Fruit fly (Drosophila melanogaster): ENCODE measurements around the gene Dus4.

Dus4 gene

dm6 chr2L:19026491-19027197 is 36.5 kb upstream of the Dus4 start (continued):
- TF ChIP-seq CG11560 (tag; IDR thresholded peaks at IDR 0.05) (no peak), corto (GFP tag; optimal IDR thresholded peaks at IDR 0.05) (no peak), CG15269 (tag; optimal IDR thresholded peaks at IDR 0.05) (peak; percentile 65), CG14014 (GFP tag; IDR thresholded peaks at IDR 0.05) (peak; percentile 59), CG33557 (GFP tag; optimal IDR thresholded peaks at IDR 0.05) (no peak), CG3995 (GFP tag; optimal IDR thresholded peaks at IDR 0.05) (no peak), NfI (GFP tag; optimal IDR thresholded peaks at IDR 0.05) (peak; percentile 65), Fer3 (tag; optimal IDR thresholded peaks at IDR 0.05) (peak; percentile 32), CG5180 (GFP tag; optimal IDR thresholded peaks at IDR 0.05) (peak; percentile 56), Hmx (GFP tag; optimal IDR thresholded peaks at IDR 0.05) (no peak), CG11398 (GFP tag; optimal IDR thresholded peaks at IDR 0.05) (no peak), scrt (GFP tag; optimal IDR thresholded peaks at IDR 0.05) (peak; percentile 64), en (GFP tag; optimal IDR thresholded peaks at IDR 0.05) (no peak), jumu (GFP tag; optimal IDR thresholded peaks at IDR 0.05) (no peak), dan (GFP tag; IDR thresholded peaks at IDR 0.05) (no peak), CG11504 (tag; optimal IDR thresholded peaks at IDR 0.05) (peak; percentile 46), shn (GFP tag; optimal IDR thresholded peaks at IDR 0.05) (no peak), Rfx (GFP tag; IDR thresholded peaks at IDR 0.05) (0 out of 2 replicates have a peak, but pooled peaks have one; percentile 16), CG32772 (GFP tag; IDR thresholded peaks at IDR 0.05) (no peak), CG10979 (tag; optimal IDR thresholded peaks at IDR 0.05) (peak; percentile 47), bowl (GFP tag; IDR thresholded peaks at IDR 0.05) (no peak), fd3F (GFP tag; optimal IDR thresholded peaks at IDR 0.05) (peak; percentile 50), CG30403 (GFP tag; optimal IDR thresholded peaks at IDR 0.05) (peak; percentile 48), Dip2 (GFP tag; IDR thresholded peaks at IDR 0.05) (no peak), Lim3 (GFP tag; IDR thresholded peaks at IDR 0.05) (no peak), sisA (GFP tag; IDR thresholded peaks at IDR 0.05) (no peak), CG11085 (GFP tag; IDR thresholded peaks at IDR 0.05) (no peak), row (GFP tag; IDR thresholded peaks at IDR 0.05) (peak; percentile 76), CG9797 (GFP tag; optimal IDR thresholded peaks at IDR 0.05) (no peak), PHDP (tag; optimal IDR thresholded peaks at IDR 0.05) (peak; percentile 66), MTF-1 (GFP tag; optimal IDR thresholded peaks at IDR 0.05; ENCODE audit: borderline replicate concordance) (no peak), CG13894 (tag; optimal IDR thresholded peaks at IDR 0.05) (peak; percentile 58), CG9817 (tag; optimal IDR thresholded peaks at IDR 0.05) (peak; percentile 22), Vsx1 (GFP tag; optimal IDR thresholded peaks at IDR 0.05) (no peak), CG18599 (GFP tag; optimal IDR thresholded peaks at IDR 0.05) (peak; percentile 92), CG12071 (GFP tag; optimal IDR thresholded peaks at IDR 0.05) (peak; percentile 25), eyg (GFP tag; optimal IDR thresholded peaks at IDR 0.05) (peak; percentile 11), gro (GFP tag; optimal IDR thresholded peaks at IDR 0.05) (peak; percentile 38), zf30C (GFP tag; optimal IDR thresholded peaks at IDR 0.05) (no peak), emc (GFP tag; optimal IDR thresholded peaks at IDR 0.05) (no peak), CG4328 (GFP tag; optimal IDR thresholded peaks at IDR 0.05) (peak; percentile 23), CrebB (tag; optimal IDR thresholded peaks at IDR 0.05) (peak; percentile 16), gsb-n (tag; optimal IDR thresholded peaks at IDR 0.05) (no peak), grn (GFP tag; optimal IDR thresholded peaks at IDR 0.05) (no peak), dmrt99B (tag; optimal IDR thresholded peaks at IDR 0.05) (peak; percentile 81), mld (GFP tag; IDR thresholded peaks at IDR 0.05; ENCODE audit: partially characterized antibody) (no peak), CG2199 (GFP tag; IDR thresholded peaks at IDR 0.05) (no peak), Rx (GFP tag; IDR thresholded peaks at IDR 0.05) (no peak), Hsf (GFP tag; optimal IDR thresholded peaks at IDR 0.05) (peak; percentile 40), wor (GFP tag; IDR thresholded peaks at IDR 0.05) (no peak)

Measured in whole organism, embryonic.